Worm (Caenorhabditis elegans): ENCODE measurements around the gene C06A1.3.
A peak's percentile ranks its signal among the peaks of the same experiment; 100 is the strongest.

C06A1.3 gene

DNA sequence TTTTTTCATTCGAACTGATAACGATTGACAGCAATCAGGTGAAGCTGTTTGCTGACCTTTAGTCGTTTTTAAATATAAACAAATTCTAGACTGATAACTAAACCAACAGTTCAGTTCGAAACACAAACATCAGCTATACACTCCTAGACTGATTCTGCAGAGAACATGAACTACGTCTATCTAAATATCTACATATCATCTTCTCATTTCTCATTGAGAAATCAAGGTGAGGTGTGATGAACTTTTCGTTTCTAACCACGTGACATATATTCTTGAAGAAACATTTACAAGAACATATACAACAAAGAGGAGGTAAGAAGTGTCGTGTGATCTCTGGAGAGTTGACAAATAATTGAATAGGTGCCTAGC, 14.9 kb upstream of the C06A1.3 start:
- peak; percentile 85 for TF ChIP-seq dve-1 (tag; optimal IDR thresholded peaks at IDR 0.05; ENCODE audit: insufficient read depth)
- no peak for TF ChIP-seq daf-19 (GFP tag; conservative IDR thresholded peaks at IDR 0.05)
- TF ChIP-seq hlh-30 (tag; optimal IDR thresholded peaks at IDR 0.05; ENCODE audit: insufficient read depth): peak; percentile 94
- TF ChIP-seq pqm-1 (tag; optimal IDR thresholded peaks at IDR 0.05): peak; percentile 26
- TF ChIP-seq nhr-25 (tag; optimal IDR thresholded peaks at IDR 0.05; ENCODE audit: borderline replicate concordance, insufficient read depth): peak; percentile 6
- peak in 1 of 2 experiments; percentile 70 for TF ChIP-seq unc-62 (GFP tag; optimal IDR thresholded peaks at IDR 0.05 in 1 of 2)
- TF ChIP-seq unc-62 (tag; optimal IDR thresholded peaks at IDR 0.05): no peak
- TF ChIP-seq mep-1 (tag; optimal IDR thresholded peaks at IDR 0.05): peak; percentile 66
- peak; percentile 2 for TF ChIP-seq mxl-3 (GFP tag; optimal IDR thresholded peaks at IDR 0.05)
- TF ChIP-seq hif-1 (tag; optimal IDR thresholded peaks at IDR 0.05): peak in 1 of 2 experiments; percentile 3
- TF ChIP-seq ces-1 (GFP tag; optimal IDR thresholded peaks at IDR 0.05): no peak
- peak; percentile 38 for TF ChIP-seq cey-2 (tag; optimal IDR thresholded peaks at IDR 0.05; ENCODE audit: borderline replicate concordance, insufficient read depth)
- TF ChIP-seq nhr-48 (tag; optimal IDR thresholded peaks at IDR 0.05): peak; percentile 0
- peak in 1 of 2 experiments; percentile 68 for TF ChIP-seq mdl-1 (tag; optimal IDR thresholded peaks at IDR 0.05)
- no peak for TF ChIP-seq daf-16 (GFP tag; optimal IDR thresholded peaks at IDR 0.05)
- peak; percentile 95 for TF ChIP-seq daf-16 (tag; optimal IDR thresholded peaks at IDR 0.05)
- peak; percentile 53 for TF ChIP-seq hlh-11 (tag; optimal IDR thresholded peaks at IDR 0.05)
- no peak for TF ChIP-seq lin-15B (tag; optimal IDR thresholded peaks at IDR 0.05)
- TF ChIP-seq tra-1 (GFP tag; IDR thresholded peaks at IDR 0.05): 0 out of 2 replicates have a peak, but pooled peaks have one; percentile 2
- TF ChIP-seq nhr-77 (tag; optimal IDR thresholded peaks at IDR 0.05): peak; percentile 25
- peak in 1 of 2 experiments; percentile 57 for TF ChIP-seq lsy-2 (tag; optimal IDR thresholded peaks at IDR 0.05)
- peak; percentile 87 for TF ChIP-seq nhr-28 (tag; optimal IDR thresholded peaks at IDR 0.05)
- TF ChIP-seq nhr-42 (GFP tag; IDR thresholded peaks at IDR 0.05): no peak
- no peak for TF ChIP-seq snpc-4 (tag; optimal IDR thresholded peaks at IDR 0.05)
- TF ChIP-seq T20F7.1 (GFP tag; optimal IDR thresholded peaks at IDR 0.05): peak; percentile 40
- peak; percentile 29 for TF ChIP-seq nhr-11 (tag; optimal IDR thresholded peaks at IDR 0.05)

DNA sequence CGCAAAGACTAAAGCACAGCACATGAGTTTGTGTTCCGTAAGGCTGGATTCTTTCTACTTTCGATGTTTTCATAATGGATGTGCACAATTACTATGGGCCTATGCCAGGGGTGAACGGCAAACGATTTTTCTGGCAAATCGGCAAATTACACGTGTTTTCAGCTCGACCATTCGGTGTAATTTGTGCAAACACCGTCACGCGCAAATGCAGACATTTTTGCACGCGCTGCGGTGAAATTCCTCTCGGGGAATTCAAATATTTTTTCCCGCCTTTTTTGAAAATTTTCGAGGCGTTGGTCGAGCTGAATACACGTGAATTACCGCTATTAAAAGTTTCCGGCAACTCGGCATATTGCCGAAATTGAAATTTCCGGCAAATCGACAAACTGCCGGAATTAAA, 14.5 kb upstream of the C06A1.3 start:
- 0 out of 2 replicates have a peak, but pooled peaks have one; percentile 38 for TF ChIP-seq Y48G9A.11 (GFP tag; IDR thresholded peaks at IDR 0.05)
- 0 out of 4 replicates have a peak, but pooled peaks of 1 of the 2 experiments have one; percentile 63 for TF ChIP-seq madf-5 (GFP tag; IDR thresholded peaks at IDR 0.05)
- peak; percentile 34 for TF ChIP-seq aha-1 (tag)

DNA sequence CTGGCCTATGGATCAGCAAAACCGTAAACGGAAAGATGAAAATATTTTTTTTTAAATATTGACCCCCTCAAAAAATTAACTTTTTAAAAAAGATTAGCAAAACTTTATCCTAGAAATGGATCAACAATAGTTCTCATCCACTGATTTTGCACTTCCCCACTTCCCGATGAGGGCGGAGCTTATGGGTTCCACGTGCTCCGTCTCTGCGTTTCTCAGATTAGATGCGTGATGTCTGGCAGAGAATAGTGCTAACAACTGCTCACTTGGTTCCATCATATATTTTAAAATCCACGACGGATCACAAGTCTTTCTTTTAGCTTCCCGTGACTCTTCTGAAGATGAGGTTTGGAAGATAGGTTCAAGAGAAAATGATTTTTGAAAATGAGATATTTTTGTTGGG, 13.7 kb upstream of the C06A1.3 start:
- TF ChIP-seq daf-16 (GFP tag; optimal IDR thresholded peaks at IDR 0.05) (peak in 1 of 2 experiments; percentile 43), daf-16 (tag; optimal IDR thresholded peaks at IDR 0.05) (no peak), nhr-11 (tag; optimal IDR thresholded peaks at IDR 0.05) (peak; percentile 87), mdl-1 (tag; optimal IDR thresholded peaks at IDR 0.05) (peak in 1 of 2 experiments; percentile 3), mes-2 (tag; optimal IDR thresholded peaks at IDR 0.05; ENCODE audit: poor library complexity, severe bottlenecking) (no peak), daf-12 (tag; optimal IDR thresholded peaks at IDR 0.05) (no peak), hlh-30 (tag; optimal IDR thresholded peaks at IDR 0.05; ENCODE audit: insufficient read depth) (peak; percentile 66), lin-15B (tag; optimal IDR thresholded peaks at IDR 0.05) (no peak), dve-1 (tag; optimal IDR thresholded peaks at IDR 0.05; ENCODE audit: insufficient read depth) (no peak), mxl-3 (GFP tag; optimal IDR thresholded peaks at IDR 0.05) (peak; percentile 25)

DNA sequence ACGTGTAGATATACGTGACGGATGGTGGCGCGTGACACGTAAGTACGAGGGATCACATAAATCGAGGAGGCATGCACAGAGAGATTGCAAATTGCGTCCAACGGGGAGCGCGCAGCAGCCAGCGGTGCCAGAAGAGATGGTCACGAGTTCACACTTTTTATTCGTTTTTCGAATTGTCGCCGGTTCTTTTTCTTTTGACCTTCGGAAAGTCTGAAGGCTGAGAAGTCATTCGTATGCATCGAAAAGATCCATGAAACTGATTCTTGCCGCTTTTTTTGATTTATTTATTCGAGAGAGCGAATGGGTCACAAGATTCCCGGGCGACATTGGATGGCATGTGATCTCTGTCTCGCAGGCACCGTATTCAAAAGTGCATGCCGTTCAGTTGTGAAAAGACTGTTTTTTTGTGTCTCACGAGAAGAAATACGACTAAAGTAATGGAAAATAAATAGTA, 13.1 kb upstream of the C06A1.3 start:
- no peak for TF ChIP-seq pha-4 (GFP tag; IDR thresholded peaks at IDR 0.05)
- TF ChIP-seq pha-4 (tag; optimal IDR thresholded peaks at IDR 0.05): no peak
- no peak for TF ChIP-seq R02D3.7 (tag; optimal IDR thresholded peaks at IDR 0.05)
- TF ChIP-seq gei-8 (GFP tag; optimal IDR thresholded peaks at IDR 0.05): no peak
- TF ChIP-seq F49E8.2 (tag; optimal IDR thresholded peaks at IDR 0.05; ENCODE audit: borderline replicate concordance): no peak
- TF ChIP-seq egl-27 (tag; optimal IDR thresholded peaks at IDR 0.05): no peak
- TF ChIP-seq dmd-6 (GFP tag; IDR thresholded peaks at IDR 0.05): no peak
- peak; percentile 88 for TF ChIP-seq hlh-11 (tag; optimal IDR thresholded peaks at IDR 0.05)
- no peak for TF ChIP-seq snpc-1.2 (GFP tag; IDR thresholded peaks at IDR 0.05)
- no peak for TF ChIP-seq daf-19 (GFP tag; conservative IDR thresholded peaks at IDR 0.05)
- peak; percentile 16 for TF ChIP-seq dpl-1 (GFP tag; optimal IDR thresholded peaks at IDR 0.05)
- no peak for TF ChIP-seq ceh-44 (GFP tag; IDR thresholded peaks at IDR 0.05)
- peak; percentile 74 for TF ChIP-seq mep-1 (tag; optimal IDR thresholded peaks at IDR 0.05)
- TF ChIP-seq lin-1 (GFP tag; IDR thresholded peaks at IDR 0.05): no peak
- no peak for TF ChIP-seq ces-1 (GFP tag; optimal IDR thresholded peaks at IDR 0.05)
- TF ChIP-seq zag-1 (tag; optimal IDR thresholded peaks at IDR 0.05): no peak
- peak; percentile 17; the same call in 1 of the 2 replicates for TF ChIP-seq T26A8.4 (GFP tag; IDR thresholded peaks at IDR 0.05)
- TF ChIP-seq set-16 (GFP tag; IDR thresholded peaks at IDR 0.05): peak; percentile 61; the same call in 1 of the 2 replicates
- peak; percentile 73 for TF ChIP-seq nhr-11 (tag; optimal IDR thresholded peaks at IDR 0.05)

Measured in whole organism, L4 larva.